Fruit fly (Drosophila melanogaster) whole organism, adult: ENCODE data around the gene Tre1.

Source experiments
- CG12768 ChIP-seq: fragments of 200-800 bp; sonication (Bioruptor generic); optimal IDR thresholded peaks from 2 replicates; lab custom pipeline; 2017; ENCODE audit warnings: missing biosample characterization, missing genetic modification characterization, mild to moderate bottlenecking, moderate library complexity, missing genetic modification reagents
- CG14711 ChIP-seq: fragments of 200-800 bp; sonication (Bioruptor generic); optimal IDR thresholded peaks from 2 replicates; lab custom pipeline; 2018; ENCODE audit warnings: missing biosample characterization, mild to moderate bottlenecking, missing genetic modification characterization, moderate library complexity
- CG33017 ChIP-seq: fragments of 200-800 bp; sonication (Bioruptor generic); optimal IDR thresholded peaks from 2 replicates; lab custom pipeline; 2018; ENCODE audit warnings: missing biosample characterization, mild to moderate bottlenecking, missing genetic modification characterization, moderate library complexity
- CG7101 ChIP-seq: fragments of 200-800 bp; sonication (Bioruptor generic); optimal IDR thresholded peaks from 2 replicates; lab custom pipeline; 2018; ENCODE audit warnings: missing biosample characterization, mild to moderate bottlenecking, missing genetic modification characterization, moderate library complexity
- Clk ChIP-seq: fragments of 200-800 bp; sonication (Bioruptor generic); optimal IDR thresholded peaks from 2 replicates; lab custom pipeline; 2017; ENCODE audit warnings: missing biosample characterization, missing genetic modification characterization
- Crg-1 ChIP-seq: fragments of 200-800 bp; sonication (Bioruptor generic); optimal IDR thresholded peaks from 2 replicates; lab custom pipeline; 2016; ENCODE audit warnings: missing biosample characterization, missing genetic modification characterization
- Hr96 ChIP-seq: fragments of 200-800 bp; sonication (Bioruptor generic); optimal IDR thresholded peaks from 2 replicates; lab custom pipeline; 2016; ENCODE audit warnings: missing biosample characterization, missing genetic modification characterization
- bab1 ChIP-seq: fragments of 200-800 bp; sonication (Bioruptor generic); optimal IDR thresholded peaks from 3 replicates; lab custom pipeline; 2019; ENCODE audit warnings: missing biosample characterization, mild to moderate bottlenecking, missing genetic modification characterization, moderate library complexity
- cnc ChIP-seq, 2 experiments: fragments of >200 bp; optimal IDR thresholded peaks; 2 replicates each; lab custom pipeline; 2017
- pad ChIP-seq: fragments of 200-800 bp; sonication (Bioruptor generic); optimal IDR thresholded peaks from 3 replicates; lab custom pipeline; 2017; ENCODE audit warnings: missing biosample characterization, missing genetic modification characterization, mild to moderate bottlenecking, moderate library complexity, missing genetic modification reagents

DNA sequence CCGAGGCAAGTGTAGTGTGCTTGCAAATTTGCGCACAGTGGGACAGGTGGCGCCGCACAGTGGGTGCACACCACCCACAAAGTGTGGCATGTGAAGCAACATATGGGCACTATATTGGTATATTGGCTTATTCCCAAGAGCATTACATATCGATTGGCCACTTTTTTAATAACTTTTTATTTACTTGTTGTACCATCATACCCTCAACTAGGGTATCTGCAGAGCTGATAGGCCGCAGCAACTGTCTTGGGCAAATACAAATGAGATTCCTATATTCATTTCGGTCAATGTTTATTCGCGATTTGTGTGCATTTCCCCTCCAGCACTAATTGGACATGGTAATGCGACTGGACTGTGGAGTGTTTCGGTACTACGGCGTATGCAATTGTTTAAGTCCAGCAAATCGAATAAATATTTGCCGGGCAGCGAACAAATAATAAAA lies 45.0 kb upstream of the Tre1 start:
- TF ChIP-seq CG14711 (tag; lab: Kevin White, UChicago) (peak; percentile 18), bab1 (GFP tag; lab: Kevin White, UChicago) (peak; percentile 6), cnc (optimal IDR thresholded peaks at IDR 0.05; lab: Kevin White, UChicago) (no peak), Clk (GFP tag; lab: Kevin White, UChicago) (no peak), CG33017 (tag; lab: Kevin White, UChicago) (no peak), Crg-1 (GFP tag; lab: Kevin White, UChicago) (no peak), CG7101 (tag; lab: Kevin White, UChicago) (peak; percentile 31), pad (peak; percentile 59), Hr96 (no peak), CG12768 (GFP tag; lab: Kevin White, UChicago) (no peak)
